Worm (Caenorhabditis elegans): ENCODE data around the gene lelo-2.

Gene lelo-2

DNA sequence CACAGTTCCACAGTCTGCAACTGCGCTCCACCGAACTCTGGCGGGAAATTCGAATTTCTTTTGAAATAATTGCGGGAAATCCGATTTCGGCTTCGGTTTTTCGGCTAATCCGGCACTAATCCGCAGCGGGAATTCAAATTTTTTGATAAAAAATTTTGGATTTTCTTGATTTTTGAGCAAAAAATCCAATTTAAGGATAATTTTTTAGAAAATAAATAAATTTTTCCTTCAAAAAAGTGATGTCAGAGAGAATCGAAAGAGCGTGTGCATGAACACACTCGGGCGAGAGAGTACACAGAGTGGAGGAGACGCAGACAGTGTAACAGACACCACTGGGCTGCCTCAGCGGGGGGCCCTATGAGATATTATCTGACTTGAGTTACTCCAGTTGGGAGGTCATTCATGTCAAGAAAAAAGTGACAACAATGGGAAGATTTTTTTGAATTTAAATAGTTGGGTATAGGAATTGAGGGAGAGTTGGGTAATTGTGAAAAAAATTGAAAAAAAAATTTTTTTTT is 3.0 kb upstream of the lelo-2 start:
- TF ChIP-seq unc-120 (tag; optimal IDR thresholded peaks at IDR 0.05; ENCODE audit: poor library complexity, severe bottlenecking) (no peak), ces-1 (GFP tag; optimal IDR thresholded peaks at IDR 0.05) (peak; percentile 22), drap-1 (GFP tag; optimal IDR thresholded peaks at IDR 0.05) (no peak), M03D4.4 (tag; optimal IDR thresholded peaks at IDR 0.05) (no peak)

DNA sequence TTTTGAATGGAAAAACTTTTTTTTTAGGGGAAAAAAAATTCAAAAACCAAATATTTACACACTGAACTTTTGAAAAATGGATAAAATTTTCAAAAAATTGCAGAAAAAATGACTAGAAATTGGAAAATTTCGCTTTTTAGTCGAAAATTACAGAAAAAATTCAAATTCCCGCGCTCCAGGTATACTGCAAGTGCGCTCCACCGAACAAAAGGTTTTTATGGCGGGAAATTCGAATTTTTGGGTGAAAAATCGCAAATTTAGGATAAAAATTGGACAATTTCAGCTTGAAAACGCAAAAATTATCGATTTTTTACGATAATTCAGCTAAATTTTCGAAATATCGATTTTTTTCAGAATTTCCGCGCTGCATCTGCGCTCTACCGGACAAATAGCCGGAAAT is 2.2 kb upstream of the lelo-2 start:
- TF ChIP-seq nhr-28 (tag; optimal IDR thresholded peaks at IDR 0.05) (no peak), zip-8 (tag; optimal IDR thresholded peaks at IDR 0.05) (no peak), tbx-8 (GFP tag; optimal IDR thresholded peaks at IDR 0.05) (no peak), nhr-2 (tag; optimal IDR thresholded peaks at IDR 0.05) (no peak), elt-3 (tag; optimal IDR thresholded peaks at IDR 0.05) (no peak), ham-2 (GFP tag; optimal IDR thresholded peaks at IDR 0.05) (no peak), pha-4 (tag; optimal IDR thresholded peaks at IDR 0.05) (no peak), ztf-11 (tag; optimal IDR thresholded peaks at IDR 0.05) (no peak), lin-13 (tag; optimal IDR thresholded peaks at IDR 0.05) (no peak)

DNA sequence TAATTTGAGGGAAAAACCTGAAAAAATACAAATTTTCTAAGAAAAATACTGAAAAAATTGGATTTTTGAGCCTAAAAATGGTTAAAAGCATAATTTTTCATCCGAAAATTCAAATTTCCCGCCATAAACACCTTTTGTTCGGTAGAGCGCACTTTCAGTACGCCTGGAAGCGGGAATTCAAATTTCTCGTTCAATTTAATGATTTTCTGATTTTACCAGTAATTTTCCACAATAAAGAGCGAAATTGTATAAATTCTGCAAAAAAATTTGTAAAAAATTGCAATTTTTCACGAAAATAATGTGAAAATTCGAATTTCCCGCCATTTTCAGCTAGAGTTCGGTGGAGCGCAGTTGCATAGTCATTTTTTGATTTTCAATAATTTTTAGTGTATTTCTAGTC is 1.4 kb upstream of the lelo-2 start:
- TF ChIP-seq ceh-43 (GFP tag; optimal IDR thresholded peaks at IDR 0.05): no peak
- TF ChIP-seq unc-62 (GFP tag; optimal IDR thresholded peaks at IDR 0.05): no peak
- TF ChIP-seq nhr-12 (tag; optimal IDR thresholded peaks at IDR 0.05): no peak

DNA sequence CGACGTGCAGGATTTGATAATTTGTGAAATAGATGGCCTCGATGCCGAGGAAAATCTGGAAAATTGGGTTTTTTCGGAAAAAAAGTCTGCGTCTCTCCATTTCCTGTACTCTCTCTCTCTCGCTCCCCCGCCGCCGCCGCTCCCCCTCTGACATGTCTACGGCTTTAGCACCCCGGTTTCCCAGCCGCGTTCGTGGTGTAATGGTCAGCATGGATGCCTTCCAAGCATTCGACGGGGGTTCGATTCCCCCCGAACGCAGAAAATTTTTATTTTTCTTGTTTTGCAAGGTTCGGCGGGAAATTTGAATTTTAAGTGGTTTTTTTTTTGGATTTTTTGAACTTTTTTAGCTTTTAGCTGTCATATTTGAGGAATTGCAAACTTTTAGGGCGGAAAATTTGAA is 2.7 kb downstream of the lelo-2 start:
- no peak for TF ChIP-seq lin-32 (GFP tag; optimal IDR thresholded peaks at IDR 0.05)
- TF ChIP-seq lin-13 (tag; optimal IDR thresholded peaks at IDR 0.05): peak; percentile 32
- TF ChIP-seq mls-2 (tag; optimal IDR thresholded peaks at IDR 0.05): peak; percentile 80
- TF ChIP-seq unc-39 (tag; optimal IDR thresholded peaks at IDR 0.05): no peak
- peak; percentile 20 for TF ChIP-seq unc-120 (tag; optimal IDR thresholded peaks at IDR 0.05; ENCODE audit: poor library complexity, severe bottlenecking)
- no peak for TF ChIP-seq blmp-1 (tag; optimal IDR thresholded peaks at IDR 0.05)
- TF ChIP-seq lsy-2 (tag; optimal IDR thresholded peaks at IDR 0.05): peak; percentile 63
- no peak for TF ChIP-seq pha-4 (tag; optimal IDR thresholded peaks at IDR 0.05)
- TF ChIP-seq nhr-2 (tag; optimal IDR thresholded peaks at IDR 0.05): no peak
- TF ChIP-seq snpc-4 (tag; optimal IDR thresholded peaks at IDR 0.05): no peak
- TF ChIP-seq bed-3 (GFP tag; optimal IDR thresholded peaks at IDR 0.05): peak; percentile 51
- peak; percentile 23 for TF ChIP-seq M03D4.4 (tag; optimal IDR thresholded peaks at IDR 0.05)
- no peak for TF ChIP-seq unc-62 (GFP tag; optimal IDR thresholded peaks at IDR 0.05)
- TF ChIP-seq drap-1 (GFP tag; optimal IDR thresholded peaks at IDR 0.05): peak; percentile 74
- peak; percentile 36 for TF ChIP-seq cnd-1 (tag; optimal IDR thresholded peaks at IDR 0.05)
- peak; percentile 20 for TF ChIP-seq tbx-8 (GFP tag; optimal IDR thresholded peaks at IDR 0.05)
- TF ChIP-seq flh-1 (GFP tag; optimal IDR thresholded peaks at IDR 0.05): peak; percentile 30
- no peak for TF ChIP-seq mep-1 (tag; optimal IDR thresholded peaks at IDR 0.05)
- TF ChIP-seq ham-2 (GFP tag; optimal IDR thresholded peaks at IDR 0.05): peak; percentile 29
- TF ChIP-seq ces-1 (GFP tag; optimal IDR thresholded peaks at IDR 0.05): peak; percentile 7
- no peak for TF ChIP-seq nhr-28 (tag; optimal IDR thresholded peaks at IDR 0.05)
- no peak for TF ChIP-seq nhr-76 (tag; optimal IDR thresholded peaks at IDR 0.05)
- no peak for TF ChIP-seq elt-1 (tag; optimal IDR thresholded peaks at IDR 0.05; ENCODE audit: borderline replicate concordance, insufficient read depth)
- no peak for TF ChIP-seq nhr-237 (tag; optimal IDR thresholded peaks at IDR 0.05)
- peak; percentile 14 for TF ChIP-seq ceh-43 (GFP tag; optimal IDR thresholded peaks at IDR 0.05)
- TF ChIP-seq ceh-83 (GFP tag; optimal IDR thresholded peaks at IDR 0.05): peak; percentile 62
- TF ChIP-seq nhr-12 (tag; optimal IDR thresholded peaks at IDR 0.05): no peak
- peak; percentile 85 for TF ChIP-seq sptf-1 (tag; optimal IDR thresholded peaks at IDR 0.05)
- TF ChIP-seq sem-2 (GFP tag; optimal IDR thresholded peaks at IDR 0.05): peak; percentile 46

DNA sequence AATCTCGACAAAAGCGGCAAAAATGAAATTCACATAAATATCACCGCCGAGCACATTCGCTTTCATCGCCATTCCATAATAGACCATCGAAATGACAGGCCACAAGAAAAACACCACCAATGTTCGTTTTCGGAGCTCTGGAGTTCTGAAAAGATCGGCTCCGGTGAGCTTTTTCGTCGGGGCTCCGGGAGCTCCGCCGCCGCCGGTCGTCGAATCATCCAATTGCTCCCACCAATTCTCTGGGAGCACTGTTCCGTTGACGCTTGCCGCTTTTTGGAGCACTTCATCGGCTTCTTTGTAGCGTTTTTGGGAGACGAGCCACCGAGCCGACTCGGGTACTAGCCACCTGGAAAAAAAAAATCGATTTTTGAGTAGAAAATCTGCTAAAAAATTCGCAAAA is 5.6 kb downstream of the lelo-2 start:
- no peak for TF ChIP-seq nhr-12 (tag; optimal IDR thresholded peaks at IDR 0.05)
- TF ChIP-seq mab-5 (tag; optimal IDR thresholded peaks at IDR 0.05): no peak
- no peak for TF ChIP-seq pha-4 (tag; optimal IDR thresholded peaks at IDR 0.05)
- TF ChIP-seq nhr-76 (tag; optimal IDR thresholded peaks at IDR 0.05): no peak
- TF ChIP-seq nhr-237 (tag; optimal IDR thresholded peaks at IDR 0.05): no peak
- no peak for TF ChIP-seq lin-32 (GFP tag; optimal IDR thresholded peaks at IDR 0.05)
- no peak for TF ChIP-seq drap-1 (GFP tag; optimal IDR thresholded peaks at IDR 0.05)
- TF ChIP-seq bed-3 (GFP tag; optimal IDR thresholded peaks at IDR 0.05): no peak
- TF ChIP-seq ham-2 (GFP tag; optimal IDR thresholded peaks at IDR 0.05): no peak
- TF ChIP-seq blmp-1 (tag; optimal IDR thresholded peaks at IDR 0.05): no peak
- no peak for TF ChIP-seq cnd-1 (tag; optimal IDR thresholded peaks at IDR 0.05)
- no peak for TF ChIP-seq nhr-28 (tag; optimal IDR thresholded peaks at IDR 0.05)

Data from whole organism, mixed stage, embryonic.